4 fruit fly cellular contexts compared by ENCODE assay signal in genomic region chrX:18272422-18272821, dm6.
A peak's percentile ranks its signal among the peaks of the same experiment; 100 is the strongest.
TF ChIP-seq lines count a peak whose summit lies in the region.

No protein-coding gene starts in this region.

- no peak for TF ChIP-seq CTCF in whole organism, embryonic (GFP tag; optimal IDR thresholded peaks at IDR 0.05; lab: Kevin White, UChicago)

TF ChIP-seq in whole organism, embryonic, 481 proteins besides CTCF, POLR2A, EP300 and RAD21 (continues in another document):
- TF ChIP-seq CG11504 (tag; optimal IDR thresholded peaks at IDR 0.05; lab: Kevin White, UChicago) (peak; percentile 20), vfl (GFP tag; optimal IDR thresholded peaks at IDR 0.05; lab: Kevin White, UChicago) (no peak), NfI (GFP tag; optimal IDR thresholded peaks at IDR 0.05; lab: Kevin White, UChicago) (no peak), Mrtf (GFP tag; IDR thresholded peaks at IDR 0.05; lab: Robert Waterston, UW) (no peak), tap (tag; optimal IDR thresholded peaks at IDR 0.05; lab: Kevin White, UChicago) (no peak), CG8359 (GFP tag; optimal IDR thresholded peaks at IDR 0.05; lab: Kevin White, UChicago; ENCODE audit: borderline replicate concordance) (no peak), ssp (GFP tag; IDR thresholded peaks at IDR 0.05; lab: Robert Waterston, UW) (no peak), CG31224 (GFP tag; IDR thresholded peaks at IDR 0.05; lab: Robert Waterston, UW) (no peak), dmrt99B (tag; optimal IDR thresholded peaks at IDR 0.05; lab: Kevin White, UChicago) (peak; percentile 2), CG12071 (GFP tag; optimal IDR thresholded peaks at IDR 0.05; lab: Kevin White, UChicago) (no peak), CG6175 (GFP tag; IDR thresholded peaks at IDR 0.05; lab: Robert Waterston, UW) (no peak), Dref (GFP tag; IDR thresholded peaks at IDR 0.05; lab: Robert Waterston, UW) (no peak), jumu (GFP tag; optimal IDR thresholded peaks at IDR 0.05; lab: Kevin White, UChicago) (no peak), repo (GFP tag; optimal IDR thresholded peaks at IDR 0.05; lab: Kevin White, UChicago) (no peak), Drgx (GFP tag; IDR thresholded peaks at IDR 0.05; lab: Robert Waterston, UW) (no peak), gsb-n (tag; optimal IDR thresholded peaks at IDR 0.05; lab: Kevin White, UChicago) (no peak), nom (GFP tag; optimal IDR thresholded peaks at IDR 0.05; lab: Kevin White, UChicago) (peak; percentile 10), stwl (tag; optimal IDR thresholded peaks at IDR 0.05; lab: Kevin White, UChicago) (no peak), Hmx (GFP tag; optimal IDR thresholded peaks at IDR 0.05; lab: Kevin White, UChicago) (no peak), Bgb (GFP tag; IDR thresholded peaks at IDR 0.05; lab: Robert Waterston, UW; ENCODE audit: partially characterized antibody) (no peak), dpn (GFP tag; optimal IDR thresholded peaks at IDR 0.05; lab: Kevin White, UChicago) (no peak), CG13894 (tag; optimal IDR thresholded peaks at IDR 0.05; lab: Kevin White, UChicago) (no peak), danr (GFP tag; IDR thresholded peaks at IDR 0.05; lab: Robert Waterston, UW) (no peak), Optix (GFP tag; IDR thresholded peaks at IDR 0.05; lab: Robert Waterston, UW) (no peak)

TF ChIP-seq in whole organism, prepupa, 60 proteins besides CTCF, POLR2A, EP300 and RAD21 (continues in another document):
- TF ChIP-seq Ets21C (GFP tag; optimal IDR thresholded peaks at IDR 0.05; lab: Kevin White, UChicago) (no peak), CG10669 (GFP tag; optimal IDR thresholded peaks at IDR 0.05; lab: Kevin White, UChicago) (peak; percentile 70), pdm3 (GFP tag; optimal IDR thresholded peaks at IDR 0.05; lab: Kevin White, UChicago) (peak; percentile 46), eg (GFP tag; IDR thresholded peaks at IDR 0.05; lab: Robert Waterston, UW) (no peak), achi (GFP tag; optimal IDR thresholded peaks at IDR 0.05; lab: Kevin White, UChicago) (peak; percentile 66), Ets96B (tag; optimal IDR thresholded peaks at IDR 0.05; lab: Kevin White, UChicago) (peak; percentile 62), CG6854 (GFP tag; optimal IDR thresholded peaks at IDR 0.05; lab: Kevin White, UChicago) (peak; percentile 19), CG10631 (GFP tag; optimal IDR thresholded peaks at IDR 0.05; lab: Kevin White, UChicago) (peak; percentile 73), CG11902 (GFP tag; optimal IDR thresholded peaks at IDR 0.05; lab: Kevin White, UChicago) (peak; percentile 49), dac (GFP tag; optimal IDR thresholded peaks at IDR 0.05; lab: Kevin White, UChicago) (peak; percentile 9), Smox (GFP tag; optimal IDR thresholded peaks at IDR 0.05; lab: Kevin White, UChicago) (peak; percentile 39), CG3919 (GFP tag; optimal IDR thresholded peaks at IDR 0.05; lab: Kevin White, UChicago) (peak; percentile 67), CG9139 (GFP tag; optimal IDR thresholded peaks at IDR 0.05; lab: Kevin White, UChicago) (peak; percentile 18), CG1621 (tag; optimal IDR thresholded peaks at IDR 0.05; lab: Kevin White, UChicago) (no peak), CG11294 (GFP tag; IDR thresholded peaks at IDR 0.05; lab: Robert Waterston, UW) (no peak), salr (GFP tag; optimal IDR thresholded peaks at IDR 0.05; lab: Kevin White, UChicago) (peak in 1 of 2 experiments; percentile 65), Gug (GFP tag; IDR thresholded peaks at IDR 0.05; lab: Robert Waterston, UW) (no peak), CG6808 (GFP tag; optimal IDR thresholded peaks at IDR 0.05; lab: Kevin White, UChicago) (peak; percentile 77), Met (GFP tag; optimal IDR thresholded peaks at IDR 0.05; lab: Kevin White, UChicago) (peak; percentile 45), CG4318 (GFP tag; optimal IDR thresholded peaks at IDR 0.05; lab: Kevin White, UChicago) (peak; percentile 65), fd59A (GFP tag; optimal IDR thresholded peaks at IDR 0.05; lab: Kevin White, UChicago) (peak; percentile 73), CG11762 (GFP tag; optimal IDR thresholded peaks at IDR 0.05; lab: Kevin White, UChicago; ENCODE audit: insufficient read depth) (peak; percentile 14), topi (GFP tag; optimal IDR thresholded peaks at IDR 0.05; lab: Kevin White, UChicago) (peak; percentile 61), fkh (GFP tag; optimal IDR thresholded peaks at IDR 0.05; lab: Kevin White, UChicago) (no peak)

TF ChIP-seq in whole organism, pupa, 21 proteins besides CTCF, POLR2A, EP300 and RAD21:
- no peak for TF ChIP-seq CG13204 (GFP tag; optimal IDR thresholded peaks at IDR 0.05; lab: Kevin White, UChicago)
- peak; percentile 78 for TF ChIP-seq CG8159 (tag; optimal IDR thresholded peaks at IDR 0.05; lab: Kevin White, UChicago)
- TF ChIP-seq Pif1B (GFP tag; optimal IDR thresholded peaks at IDR 0.05; lab: Kevin White, UChicago) = peak; percentile 36
- TF ChIP-seq CG9948 (tag; optimal IDR thresholded peaks at IDR 0.05; lab: Kevin White, UChicago) = peak; percentile 60
- peak; percentile 45 for TF ChIP-seq CG17806 (tag; optimal IDR thresholded peaks at IDR 0.05; lab: Kevin White, UChicago)
- TF ChIP-seq CG32121 (GFP tag; IDR thresholded peaks at IDR 0.05; lab: Robert Waterston, UW) = no peak
- no peak for TF ChIP-seq D1 (tag; optimal IDR thresholded peaks at IDR 0.05; lab: Kevin White, UChicago)
- no peak for TF ChIP-seq Ets98B (GFP tag; IDR thresholded peaks at IDR 0.05; lab: Robert Waterston, UW)
- peak; percentile 30 for TF ChIP-seq Pif1A (GFP tag; optimal IDR thresholded peaks at IDR 0.05; lab: Kevin White, UChicago)
- TF ChIP-seq CG15710 (tag; optimal IDR thresholded peaks at IDR 0.05; lab: Kevin White, UChicago) = peak; percentile 73
- TF ChIP-seq gl (tag; optimal IDR thresholded peaks at IDR 0.05; lab: Kevin White, UChicago) = no peak
- peak; percentile 58 for TF ChIP-seq CG8301 (tag; optimal IDR thresholded peaks at IDR 0.05; lab: Kevin White, UChicago)
- TF ChIP-seq CG12605 (GFP tag; IDR thresholded peaks at IDR 0.05; lab: Robert Waterston, UW) = no peak
- no peak for TF ChIP-seq fd96Ca (GFP tag; IDR thresholded peaks at IDR 0.05; lab: Robert Waterston, UW)
- no peak for TF ChIP-seq CG4496 (GFP tag; IDR thresholded peaks at IDR 0.05; lab: Robert Waterston, UW)
- TF ChIP-seq CG34367 (tag; optimal IDR thresholded peaks at IDR 0.05; lab: Kevin White, UChicago) = peak; percentile 50
- no peak for TF ChIP-seq EcR (GFP tag; optimal IDR thresholded peaks at IDR 0.05; lab: Kevin White, UChicago)
- TF ChIP-seq rn (GFP tag; IDR thresholded peaks at IDR 0.05; lab: Robert Waterston, UW) = no peak
- TF ChIP-seq CG10348 (GFP tag; IDR thresholded peaks at IDR 0.05; lab: Robert Waterston, UW) = no peak
- TF ChIP-seq CG14655 (GFP tag; optimal IDR thresholded peaks at IDR 0.05; lab: Kevin White, UChicago) = peak; percentile 75
- TF ChIP-seq Snoo (tag; optimal IDR thresholded peaks at IDR 0.05; lab: Kevin White, UChicago) = peak; percentile 65

TF ChIP-seq in whole organism, wandering third instar larva, 38 proteins besides CTCF, POLR2A, EP300 and RAD21:
- peak; percentile 73 for TF ChIP-seq dmrt93B (GFP tag; optimal IDR thresholded peaks at IDR 0.05; lab: Kevin White, UChicago)
- peak in 1 of 2 experiments; percentile 71 for TF ChIP-seq foxo (GFP tag; optimal IDR thresholded peaks at IDR 0.05; lab: Kevin White, UChicago)
- TF ChIP-seq dl (GFP tag; optimal IDR thresholded peaks at IDR 0.05; lab: Kevin White, UChicago; ENCODE audit: insufficient read depth in 1 of 2, partially characterized antibody in 2 of 2) = no peak
- peak; percentile 70 for TF ChIP-seq Sp1 (GFP tag; optimal IDR thresholded peaks at IDR 0.05; lab: Kevin White, UChicago)
- TF ChIP-seq dsf (GFP tag; optimal IDR thresholded peaks at IDR 0.05; lab: Kevin White, UChicago; ENCODE audit: borderline replicate concordance) = no peak
- peak; percentile 36 for TF ChIP-seq CG9705 (GFP tag; optimal IDR thresholded peaks at IDR 0.05; lab: Kevin White, UChicago)
- peak; percentile 50 for TF ChIP-seq OdsH (GFP tag; optimal IDR thresholded peaks at IDR 0.05; lab: Kevin White, UChicago)
- no peak for TF ChIP-seq Rel (GFP tag; optimal IDR thresholded peaks at IDR 0.05; lab: Kevin White, UChicago)
- no peak for TF ChIP-seq Rel (tag; optimal IDR thresholded peaks at IDR 0.05; lab: Kevin White, UChicago)
- peak; percentile 56 for TF ChIP-seq rgr (GFP tag; optimal IDR thresholded peaks at IDR 0.05; lab: Kevin White, UChicago)
- peak; percentile 75 for TF ChIP-seq HLH106 (tag; optimal IDR thresholded peaks at IDR 0.05; lab: Kevin White, UChicago)
- no peak for TF ChIP-seq Myc (optimal IDR thresholded peaks at IDR 0.05; lab: Kevin White, UChicago)
- peak; percentile 55 for TF ChIP-seq psq (GFP tag; optimal IDR thresholded peaks at IDR 0.05; lab: Kevin White, UChicago)
- peak; percentile 43 for TF ChIP-seq h (GFP tag; optimal IDR thresholded peaks at IDR 0.05; lab: Kevin White, UChicago)
- peak; percentile 40 for TF ChIP-seq fru (GFP tag; optimal IDR thresholded peaks at IDR 0.05; lab: Kevin White, UChicago)

Comparison
In these comparisons a context has a peak if more than half of its experiments do, and no peak if none do; other contexts are left out.
1. Of the 7 proteins assayed by ChIP-seq in both whole organism, embryonic and whole organism, prepupa: peak only in whole organism, embryonic: none; only in whole organism, prepupa: Blimp-1, CG16779, CG6854 and Lpt; in both: none; in neither: 3.